Worm (Caenorhabditis elegans) whole organism, L1 larva: ENCODE data around the gene F11G11.14.
"Not testable (repeated sequence)": the region's sequence is repeated elsewhere in the genome, so short reads cannot be mapped to it uniquely, and the experiment has no call there.

ENCODE experiments used
- ama-1 ChIP-seq: fragments of 150-350 bp; optimal IDR thresholded peaks from 2 replicates; lab custom pipeline; 2014
- ztf-4 ChIP-seq: fragments of 150-350 bp; optimal IDR thresholded peaks from 2 replicates; lab custom pipeline; 2014; ENCODE audit warnings: missing biosample characterization, missing genetic modification characterization

DNA sequence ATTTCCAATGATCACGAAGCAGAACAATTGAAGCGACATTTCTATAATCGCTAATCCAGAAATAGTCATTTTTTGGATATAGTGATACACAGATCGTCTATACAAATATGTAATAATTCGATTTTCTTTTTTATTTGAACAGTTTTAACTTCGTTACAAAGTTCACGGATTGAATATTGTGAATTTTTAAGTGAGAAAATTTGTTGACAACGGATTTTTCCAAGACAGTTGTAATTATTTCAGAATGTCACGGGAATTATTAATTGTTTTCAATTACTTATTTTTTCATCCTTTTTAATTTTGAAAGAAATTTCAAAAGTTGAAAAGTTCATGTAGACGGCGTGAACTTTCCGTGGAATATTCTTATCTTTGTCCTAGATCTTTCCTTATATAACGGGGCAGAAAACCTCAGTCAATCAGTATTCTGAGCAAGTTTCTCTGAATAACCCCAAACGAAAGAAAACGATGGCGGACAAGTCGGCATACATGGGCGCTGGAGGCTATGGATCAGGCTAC is 21.3 kb upstream of the F11G11.14 start, which contains the start of the genes T23B7.2 and nspd-4:
- TF ChIP-seq ztf-4 (tag; lab: Kevin White, UChicago); ama-1 (lab: Kevin White, UChicago): not testable (repeated sequence)
